Worm (Caenorhabditis elegans) whole organism, mixed stage, embryonic: ENCODE measurements around the gene rsp-2.

Source experiments
- M03D4.4 ChIP-seq: sonication (generic microtip); optimal IDR thresholded peaks from 2 replicates; lab custom pipeline; 2017; ENCODE audit warnings: mild to moderate bottlenecking, missing genetic modification characterization, missing compliant biosample characterization
- ces-1 ChIP-seq: fragments of 150-350 bp; optimal IDR thresholded peaks from 2 replicates; lab custom pipeline; 2014; ENCODE audit warnings: missing biosample characterization, missing genetic modification reagents, missing genetic modification characterization
- drap-1 ChIP-seq: fragments of 200-800 bp; sonication (Bioruptor generic); optimal IDR thresholded peaks from 3 replicates; lab custom pipeline; 2018; ENCODE audit warnings: mild to moderate bottlenecking, missing genetic modification characterization, missing compliant biosample characterization
- lsy-2 ChIP-seq: fragments of 150-350 bp; optimal IDR thresholded peaks from 2 replicates; lab custom pipeline; 2014; ENCODE audit warnings: missing biosample characterization, missing genetic modification characterization
- nhr-237 ChIP-seq: fragments of 150-350 bp; optimal IDR thresholded peaks from 2 replicates; lab custom pipeline; 2014; ENCODE audit warnings: missing biosample characterization, missing genetic modification characterization
- nhr-28 ChIP-seq: fragments of 150-350 bp; optimal IDR thresholded peaks from 2 replicates; lab custom pipeline; 2014; ENCODE audit warnings: missing biosample characterization, missing genetic modification characterization
- nhr-76 ChIP-seq: sonication (generic microtip); optimal IDR thresholded peaks from 2 replicates; lab custom pipeline; 2017; ENCODE audit warnings: missing biosample characterization, missing genetic modification characterization
- pha-4 ChIP-seq: fragments of 150-350 bp; optimal IDR thresholded peaks from 2 replicates; lab custom pipeline; 2018; ENCODE audit warnings: missing biosample characterization, missing genetic modification reagents, missing genetic modification characterization
- snpc-4 ChIP-seq: fragments of 150-350 bp; optimal IDR thresholded peaks from 2 replicates; lab custom pipeline; 2014; ENCODE audit warnings: missing biosample characterization, missing genetic modification characterization
- sptf-1 ChIP-seq: sonication (generic microtip); optimal IDR thresholded peaks from 2 replicates; lab custom pipeline; 2017; ENCODE audit warnings: mild to moderate bottlenecking, missing genetic modification characterization, moderate library complexity, missing compliant biosample characterization
- unc-62 ChIP-seq: fragments of 150-350 bp; optimal IDR thresholded peaks from 2 replicates; lab custom pipeline; 2014; ENCODE audit warnings: missing biosample characterization, missing genetic modification reagents, missing genetic modification characterization
- zip-8 ChIP-seq: fragments of 150-350 bp; optimal IDR thresholded peaks from 2 replicates; lab custom pipeline; 2014; ENCODE audit warnings: missing biosample characterization, missing genetic modification characterization
- ztf-11 ChIP-seq: fragments of 150-350 bp; optimal IDR thresholded peaks from 2 replicates; lab custom pipeline; 2014; ENCODE audit warnings: missing biosample characterization, missing genetic modification characterization

DNA sequence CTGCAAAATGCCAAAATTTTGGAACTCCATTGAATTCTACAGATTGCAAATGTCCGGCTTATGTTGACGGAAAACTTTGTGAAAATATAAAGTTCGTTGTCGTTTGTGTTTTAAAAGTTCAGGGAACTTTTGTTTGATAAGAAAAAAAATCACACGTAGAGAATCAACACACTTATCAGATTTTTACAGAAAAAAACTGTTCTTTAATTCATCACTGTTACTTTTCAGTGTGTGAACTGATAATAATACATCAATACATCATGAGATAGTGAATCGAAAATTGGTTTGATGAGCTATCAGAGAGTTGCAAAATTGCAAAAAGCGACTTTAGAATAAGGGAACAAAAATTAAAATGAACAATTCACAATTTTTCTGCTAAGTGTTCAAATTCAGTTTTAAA, 34.3 kb downstream of the rsp-2 start:
- TF ChIP-seq pha-4 (tag; lab: Kevin White, UChicago) (no peak), lsy-2 (no peak), nhr-28 (no peak), snpc-4 (tag; lab: Kevin White, UChicago) (no peak), ces-1 (GFP tag; lab: Kevin White, UChicago) (no peak), nhr-237 (tag; lab: Kevin White, UChicago) (no peak), ztf-11 (tag; lab: Kevin White, UChicago) (no peak), sptf-1 (no peak), nhr-76 (tag; lab: Kevin White, UChicago) (no peak), M03D4.4 (tag; lab: Kevin White, UChicago) (no peak), drap-1 (no peak), unc-62 (no peak), zip-8 (tag; lab: Kevin White, UChicago) (no peak)
